Fruit fly (Drosophila melanogaster) whole organism, embryonic: ENCODE results near the gene Pex14.

Source experiments
- Adf1 ChIP-seq: fragments of 200-800 bp; sonication (Bioruptor generic); IDR thresholded peaks from 2 replicates; pipeline ENCODE4 v1.3.6; 2022; ENCODE audit warnings: missing biosample characterization, missing genetic modification characterization
- Blimp-1 ChIP-seq: fragments of 200-800 bp; sonication (Bioruptor generic); optimal IDR thresholded peaks from 3 replicates; lab custom pipeline; 2018; ENCODE audit warnings: missing biosample characterization, missing genetic modification characterization, mild to moderate bottlenecking, moderate library complexity, missing genetic modification reagents
- CG10321 ChIP-seq: fragments of 200-800 bp; sonication (Bioruptor generic); IDR thresholded peaks from 2 replicates; pipeline ENCODE4 v1.3.6; 2022; ENCODE audit warnings: missing biosample characterization, missing genetic modification characterization
- CG10366 ChIP-seq: fragments of 200-800 bp; sonication (Bioruptor generic); IDR thresholded peaks from 2 replicates; pipeline ENCODE4 v1.3.6; 2022; ENCODE audit warnings: missing biosample characterization, missing genetic modification characterization
- CG13775 ChIP-seq: fragments of 200-800 bp; sonication (Bioruptor generic); optimal IDR thresholded peaks from 3 replicates; lab custom pipeline; 2017; ENCODE audit warnings: missing biosample characterization, mild to moderate bottlenecking, missing genetic modification characterization
- CG15514 ChIP-seq: fragments of 200-800 bp; sonication (Bioruptor generic); optimal IDR thresholded peaks from 3 replicates; lab custom pipeline; 2017; ENCODE audit warnings: missing biosample characterization, missing genetic modification characterization, mild to moderate bottlenecking, moderate library complexity, missing genetic modification reagents
- CG16779 ChIP-seq: fragments of 200-800 bp; sonication (Bioruptor generic); IDR thresholded peaks from 2 replicates; pipeline ENCODE4 v1.3.6; 2022; ENCODE audit warnings: missing biosample characterization, missing genetic modification characterization
- CG16813 ChIP-seq: fragments of 200-800 bp; sonication (Bioruptor generic); IDR thresholded peaks from 3 replicates; pipeline ENCODE4 v1.3.6; 2022; ENCODE audit warnings: missing biosample characterization, missing genetic modification characterization; ENCODE audit not compliant: partially characterized antibody
- CG17912 ChIP-seq: fragments of 200-800 bp; sonication (Bioruptor generic); optimal IDR thresholded peaks from 2 replicates; lab custom pipeline; 2018; ENCODE audit warnings: missing biosample characterization, mild to moderate bottlenecking, missing genetic modification characterization
- CG18011 ChIP-seq: fragments of 200-800 bp; sonication (Bioruptor generic); optimal IDR thresholded peaks from 2 replicates; lab custom pipeline; 2017; ENCODE audit warnings: missing biosample characterization, missing genetic modification characterization, mild to moderate bottlenecking, moderate library complexity, missing genotype
- CG1832 ChIP-seq: fragments of 200-800 bp; sonication (Bioruptor generic); optimal IDR thresholded peaks from 2 replicates; lab custom pipeline; 2017; ENCODE audit warnings: missing biosample characterization, mild to moderate bottlenecking, missing genetic modification characterization, inconsistent platforms
- CG18764 ChIP-seq: fragments of 200-800 bp; sonication (Bioruptor generic); optimal IDR thresholded peaks from 3 replicates; lab custom pipeline; 2016; ENCODE audit warnings: missing biosample characterization, missing genetic modification characterization
- CG2120 ChIP-seq: fragments of 200-800 bp; sonication (Bioruptor generic); optimal IDR thresholded peaks from 3 replicates; lab custom pipeline; 2016; ENCODE audit warnings: missing biosample characterization, missing genetic modification characterization
- CG2129 ChIP-seq: fragments of 200-800 bp; sonication (Bioruptor generic); IDR thresholded peaks from 2 replicates; pipeline ENCODE4 v1.3.6; 2022; ENCODE audit warnings: missing biosample characterization, missing genetic modification characterization; ENCODE audit not compliant: partially characterized antibody
- CG31388 ChIP-seq: fragments of 200-800 bp; sonication (Bioruptor generic); optimal IDR thresholded peaks from 2 replicates; lab custom pipeline; 2016; ENCODE audit warnings: missing biosample characterization, missing genetic modification characterization
- CG34422 ChIP-seq: fragments of 200-800 bp; sonication (Bioruptor generic); IDR thresholded peaks from 3 replicates; pipeline ENCODE4 v1.3.6; 2022; ENCODE audit warnings: missing biosample characterization, missing genetic modification characterization
- CG3726 ChIP-seq: fragments of 200-800 bp; sonication (Bioruptor generic); IDR thresholded peaks from 3 replicates; pipeline ENCODE4, ENCODE4 v1.3.6; 2022; ENCODE audit warnings: missing biosample characterization, missing genetic modification characterization
- CG8388 ChIP-seq: fragments of 200-800 bp; sonication (Bioruptor generic); optimal IDR thresholded peaks from 2 replicates; lab custom pipeline; 2019; ENCODE audit warnings: missing biosample characterization, mild to moderate bottlenecking, missing genetic modification characterization, moderate library complexity
- CG8944 ChIP-seq: fragments of 200-800 bp; sonication (Bioruptor generic); optimal IDR thresholded peaks from 3 replicates; lab custom pipeline; 2016; ENCODE audit warnings: missing biosample characterization, missing genetic modification characterization
- CG9932 ChIP-seq: fragments of 200-800 bp; sonication (Bioruptor generic); IDR thresholded peaks from 2 replicates; pipeline ENCODE4 v1.3.6; 2022; ENCODE audit warnings: missing biosample characterization, missing genetic modification characterization
- Dek ChIP-seq: fragments of 200-800 bp; sonication (Bioruptor generic); optimal IDR thresholded peaks from 3 replicates; lab custom pipeline; 2019; ENCODE audit warnings: missing biosample characterization, mild to moderate bottlenecking, missing genetic modification characterization, moderate library complexity
- Ets97D ChIP-seq: fragments of 200-800 bp; sonication (Bioruptor generic); optimal IDR thresholded peaks from 3 replicates; lab custom pipeline; 2016; ENCODE audit warnings: missing biosample characterization, missing genetic modification characterization
- GATAe ChIP-seq: fragments of 200-800 bp; sonication (Bioruptor generic); conservative IDR thresholded peaks from 2 replicates; pipeline ENCODE4 v1.3.6; 2022; ENCODE audit warnings: missing biosample characterization, missing genetic modification characterization
- Gsc ChIP-seq: fragments of 200-800 bp; sonication (Bioruptor generic); IDR thresholded peaks from 2 replicates; pipeline ENCODE4 v1.3.6; 2022; ENCODE audit warnings: missing biosample characterization, missing genetic modification characterization
- Hr39 ChIP-seq: fragments of >200 bp; optimal IDR thresholded peaks from 2 replicates; lab custom pipeline; 2017
- Hr51 ChIP-seq, 2 experiments: fragments of 200-800 bp; sonication (Bioruptor generic); optimal IDR thresholded peaks; 2 replicates in 1 of 2; 3 replicates in 1 of 2; lab custom pipeline; 2016 to 2018; ENCODE audit warnings: missing biosample characterization in 2 of 2, missing genetic modification characterization in 2 of 2, mild to moderate bottlenecking in 1 of 2, moderate library complexity in 1 of 2
- Mrtf ChIP-seq: fragments of 200-800 bp; sonication (Bioruptor generic); IDR thresholded peaks from 3 replicates; pipeline ENCODE4 v1.3.6; 2022; ENCODE audit warnings: missing biosample characterization, missing genetic modification characterization
- Myb ChIP-seq: fragments of 200-800 bp; sonication (Bioruptor generic); optimal IDR thresholded peaks from 2 replicates; lab custom pipeline; 2016; ENCODE audit warnings: missing biosample characterization, missing genetic modification characterization
- NfI ChIP-seq: fragments of 200-800 bp; sonication (Bioruptor generic); optimal IDR thresholded peaks from 3 replicates; lab custom pipeline; 2018; ENCODE audit warnings: missing biosample characterization, mild to moderate bottlenecking, missing genetic modification characterization, moderate library complexity
- Sox100B ChIP-seq: fragments of 200-800 bp; sonication (Bioruptor generic); optimal IDR thresholded peaks from 3 replicates; lab custom pipeline; 2018; ENCODE audit warnings: missing biosample characterization, mild to moderate bottlenecking, missing genetic modification characterization
- ap ChIP-seq: fragments of 200-800 bp; sonication (Bioruptor generic); IDR thresholded peaks from 2 replicates; pipeline ENCODE4 v1.3.6; 2022; ENCODE audit warnings: missing biosample characterization, missing genetic modification characterization
- ara ChIP-seq: fragments of 200-800 bp; sonication (Bioruptor generic); IDR thresholded peaks from 2 replicates; pipeline ENCODE4 v1.3.6; 2022; ENCODE audit warnings: missing biosample characterization, missing genetic modification characterization
- cato ChIP-seq: fragments of 200-800 bp; sonication (Bioruptor generic); optimal IDR thresholded peaks from 2 replicates; lab custom pipeline; 2016; ENCODE audit warnings: missing biosample characterization, missing genetic modification characterization, borderline replicate concordance
- jigr1 ChIP-seq: fragments of 200-800 bp; sonication (Bioruptor generic); IDR thresholded peaks from 3 replicates; pipeline ENCODE4 v1.3.6; 2022; ENCODE audit warnings: missing biosample characterization, missing genetic modification characterization
- knrl ChIP-seq: fragments of 200-800 bp; sonication (Bioruptor generic); IDR thresholded peaks from 3 replicates; pipeline ENCODE4 v1.3.6; 2022; ENCODE audit warnings: missing biosample characterization, missing genetic modification characterization; ENCODE audit not compliant: partially characterized antibody
- lola ChIP-seq, 3 experiments: fragments of >200 bp in 2 of 3; fragments of 200-800 bp in 1 of 3; sonication (Bioruptor generic) in 1 of 3; optimal IDR thresholded peaks; 2 replicates each; lab custom pipeline; 2017 to 2019; ENCODE audit warnings: missing biosample characterization in 3 of 3, missing genetic modification characterization in 3 of 3, mild to moderate bottlenecking in 1 of 3, moderate library complexity in 1 of 3
- maf-S ChIP-seq: fragments of 200-800 bp; sonication (Bioruptor generic); optimal IDR thresholded peaks from 2 replicates; lab custom pipeline; 2016; ENCODE audit warnings: missing biosample characterization, missing genetic modification characterization
- mam ChIP-seq: fragments of 200-800 bp; sonication (Bioruptor generic); optimal IDR thresholded peaks from 3 replicates; lab custom pipeline; 2016; ENCODE audit warnings: missing biosample characterization, missing genetic modification characterization
- onecut ChIP-seq: fragments of 200-800 bp; sonication (Bioruptor generic); IDR thresholded peaks from 2 replicates; pipeline ENCODE4 v1.3.6; 2022; ENCODE audit warnings: missing biosample characterization, missing genetic modification characterization
- pros ChIP-seq: fragments of 200-800 bp; sonication (Bioruptor generic); optimal IDR thresholded peaks from 3 replicates; lab custom pipeline; 2019; ENCODE audit warnings: missing biosample characterization, mild to moderate bottlenecking, missing genetic modification characterization, moderate library complexity
- psq ChIP-seq: fragments of 200-800 bp; sonication (Bioruptor generic); optimal IDR thresholded peaks from 2 replicates; lab custom pipeline; 2017; ENCODE audit warnings: missing biosample characterization, missing genetic modification characterization
- pzg ChIP-seq: fragments of 200-800 bp; sonication (Bioruptor generic); optimal IDR thresholded peaks from 3 replicates; lab custom pipeline; 2018; ENCODE audit warnings: missing biosample characterization, mild to moderate bottlenecking, missing genetic modification characterization, moderate library complexity
- sima ChIP-seq: fragments of 200-800 bp; sonication (Bioruptor generic); optimal IDR thresholded peaks from 2 replicates; lab custom pipeline; 2016; ENCODE audit warnings: missing biosample characterization, missing genetic modification characterization
- twi ChIP-seq: fragments of 200-800 bp; optimal IDR thresholded peaks from 2 replicates; lab custom pipeline; 2019; ENCODE audit warnings: missing biosample characterization, mild to moderate bottlenecking, missing genetic modification characterization, moderate library complexity

The Pex14 gene

DNA sequence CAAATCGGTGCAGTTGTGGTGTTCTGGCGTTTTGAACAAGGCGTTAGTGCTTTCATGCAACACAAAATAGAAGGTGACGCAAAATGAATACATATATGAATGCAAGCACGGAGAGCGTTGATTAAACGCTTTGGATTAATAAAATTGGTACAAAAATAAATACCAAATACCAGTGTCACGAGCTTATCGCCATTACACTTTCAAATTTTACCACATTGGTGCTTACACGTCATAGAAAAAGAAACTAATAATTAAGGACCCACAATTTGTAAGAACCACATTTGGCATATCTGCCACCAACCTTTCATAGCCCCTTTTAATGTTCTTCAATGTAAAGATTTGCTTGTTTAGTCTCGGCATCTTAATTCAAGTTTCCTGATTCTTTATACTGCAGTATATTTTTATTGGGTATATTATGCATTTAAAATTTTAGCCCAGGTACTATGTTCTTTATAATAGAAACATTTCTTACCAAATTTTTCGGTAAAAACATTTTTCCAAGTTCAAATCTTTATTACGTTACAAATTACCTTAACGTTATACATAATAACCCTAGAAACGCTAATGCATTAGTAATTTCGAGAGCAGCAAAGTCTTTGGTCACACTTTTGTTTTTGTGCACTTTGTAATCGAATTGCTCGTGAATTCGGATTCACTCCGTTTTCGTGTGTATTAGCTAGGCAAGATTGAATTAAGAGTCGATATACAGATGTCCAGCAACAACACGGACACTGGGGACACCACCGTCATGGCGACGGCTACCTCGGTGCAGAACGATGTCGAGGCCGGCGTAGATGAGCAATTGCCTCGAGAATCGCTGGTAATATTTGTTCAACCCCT, at the start of gene Pex14, which contains the start of gene Pex16 (continued):
- peak; percentile 37 for TF ChIP-seq ara
- no peak for TF ChIP-seq CG16813 (GFP tag; lab: Robert Waterston, UW)
- no peak for TF ChIP-seq CG16779
- peak; percentile 72 for TF ChIP-seq maf-S
- no peak for TF ChIP-seq CG8388 (GFP tag; lab: Kevin White, UChicago)
- peak; percentile 85 for TF ChIP-seq CG2120 (GFP tag; lab: Kevin White, UChicago)
- TF ChIP-seq CG10321 (GFP tag; lab: Robert Waterston, UW) = no peak
- TF ChIP-seq onecut (GFP tag; lab: Robert Waterston, UW) = peak; percentile 25; the same call in 1 of the 2 replicates
- TF ChIP-seq Blimp-1 (GFP tag; lab: Kevin White, UChicago) = no peak
- TF ChIP-seq CG15514 (GFP tag; lab: Kevin White, UChicago) = peak; percentile 49
- TF ChIP-seq Hr51 (GFP tag; optimal IDR thresholded peaks at IDR 0.05; lab: Kevin White, UChicago) = peak in 1 of 2 experiments; percentile 70
- TF ChIP-seq twi = peak; percentile 42
- peak; percentile 73 for TF ChIP-seq Mrtf
- peak; percentile 41 for TF ChIP-seq CG18764
- TF ChIP-seq CG10366 (GFP tag; lab: Robert Waterston, UW) = peak; percentile 73
- TF ChIP-seq CG18011 = peak; percentile 50
- TF ChIP-seq pros (GFP tag; lab: Kevin White, UChicago) = no peak
- TF ChIP-seq Ets97D = peak; percentile 38
- TF ChIP-seq cato (GFP tag; lab: Kevin White, UChicago) = peak; percentile 59
- TF ChIP-seq CG34422 (GFP tag; lab: Robert Waterston, UW) = peak; percentile 66
- TF ChIP-seq CG13775 = peak; percentile 75
- TF ChIP-seq Dek = no peak
- TF ChIP-seq sima = no peak
- no peak for TF ChIP-seq CG2129 (GFP tag; lab: Robert Waterston, UW)
- TF ChIP-seq mam (GFP tag; lab: Kevin White, UChicago) = peak; percentile 87
- TF ChIP-seq Hr39 (lab: Kevin White, UChicago) = no peak
- TF ChIP-seq GATAe (GFP tag; lab: Robert Waterston, UW) = peak; percentile 47; the same call in 1 of the 2 replicates
- peak; percentile 32 for TF ChIP-seq psq (GFP tag; lab: Kevin White, UChicago)
- peak; percentile 85 for TF ChIP-seq CG9932 (GFP tag; lab: Robert Waterston, UW)
- no peak for TF ChIP-seq jigr1 (GFP tag; lab: Robert Waterston, UW)
- no peak for TF ChIP-seq knrl (GFP tag; lab: Robert Waterston, UW)
- TF ChIP-seq CG1832 (GFP tag; lab: Kevin White, UChicago) = no peak
- peak; percentile 69 for TF ChIP-seq NfI (GFP tag; lab: Kevin White, UChicago)
- peak; percentile 43; the same call in 1 of the 2 replicates for TF ChIP-seq Gsc
- peak; percentile 34; the same call in 1 of the 2 replicates for TF ChIP-seq ap
- TF ChIP-seq lola (GFP tag; optimal IDR thresholded peaks at IDR 0.05; lab: Kevin White, UChicago) = peak in 1 of 3 experiments; percentile 72
- TF ChIP-seq CG31388 (GFP tag; lab: Kevin White, UChicago) = no peak
- no peak for TF ChIP-seq Sox100B (GFP tag; lab: Kevin White, UChicago)
- TF ChIP-seq pzg (GFP tag; lab: Kevin White, UChicago) = peak; percentile 56
- TF ChIP-seq Adf1 = 0 out of 2 replicates have a peak, but pooled peaks have one; percentile 8
- peak; percentile 66; the same call in 1 of the 3 replicates for TF ChIP-seq CG3726
- peak; percentile 66 for TF ChIP-seq Myb (GFP tag; lab: Kevin White, UChicago)
- TF ChIP-seq CG17912 (GFP tag; lab: Kevin White, UChicago) = peak; percentile 25
- TF ChIP-seq CG8944 (GFP tag; lab: Kevin White, UChicago) = peak; percentile 84
- TF ChIP-seq, all 482 proteins: peak for 309
